Worm (Caenorhabditis elegans) whole organism, young adult: ENCODE measurements around the gene srg-58.
A peak's percentile ranks its signal among the peaks of the same experiment; 100 is the strongest.

ENCODE experiments used
- B0019.2 ChIP-seq: fragments of 200-800 bp; sonication (Bioruptor generic); conservative IDR thresholded peaks from 2 replicates; pipeline ENCODE4 v1.3.6; 2022; ENCODE audit warnings: missing genetic modification reagents, missing genetic modification characterization, missing compliant biosample characterization
- B0336.3 ChIP-seq: fragments of 200-800 bp; sonication (Bioruptor generic); IDR thresholded peaks from 2 replicates; pipeline ENCODE4 v1.3.6; 2022; ENCODE audit warnings: missing genetic modification characterization, missing compliant biosample characterization
- F10E7.11 ChIP-seq: sonication (generic microtip); optimal IDR thresholded peaks from 2 replicates; lab custom pipeline; 2017; ENCODE audit warnings: mild to moderate bottlenecking, missing genetic modification characterization, moderate library complexity, missing compliant biosample characterization
- F23B12.7 ChIP-seq: sonication (generic microtip); optimal IDR thresholded peaks from 2 replicates; lab custom pipeline; 2017; ENCODE audit warnings: missing genetic modification characterization, mild to moderate bottlenecking, missing compliant biosample characterization, antibody characterized with exemption, moderate library complexity; ENCODE audit not compliant: insufficient read depth
- F52B5.7 ChIP-seq: sonication (generic microtip); optimal IDR thresholded peaks from 2 replicates; lab custom pipeline; 2016; ENCODE audit warnings: mild to moderate bottlenecking, missing genetic modification characterization, missing compliant biosample characterization
- T26A5.8 ChIP-seq: sonication (generic microtip); optimal IDR thresholded peaks from 2 replicates; lab custom pipeline; 2016; ENCODE audit warnings: missing genetic modification characterization, missing compliant biosample characterization
- Y53F4B.3 ChIP-seq: fragments of 200-800 bp; sonication (Bioruptor generic); IDR thresholded peaks from 2 replicates; pipeline ENCODE4 v1.3.6; 2022; ENCODE audit warnings: missing genetic modification reagents, missing genetic modification characterization, missing compliant biosample characterization
- Y95B8A.8 ChIP-seq: fragments of 200-800 bp; sonication (Bioruptor generic); IDR thresholded peaks from 2 replicates; pipeline ENCODE4 v1.3.6; 2022; ENCODE audit warnings: missing genetic modification reagents, missing genetic modification characterization, missing compliant biosample characterization
- akir-1 ChIP-seq: fragments of 200-800 bp; sonication (Bioruptor generic); optimal IDR thresholded peaks from 2 replicates; lab custom pipeline; 2018; ENCODE audit warnings: mild to moderate bottlenecking, missing genetic modification characterization, moderate library complexity, missing compliant biosample characterization
- aptf-3 ChIP-seq: fragments of 200-800 bp; sonication (Bioruptor generic); IDR thresholded peaks from 2 replicates; pipeline ENCODE4 v1.3.6; 2022; ENCODE audit warnings: missing genetic modification characterization, missing compliant biosample characterization
- athp-1 ChIP-seq: sonication (generic microtip); optimal IDR thresholded peaks from 2 replicates; lab custom pipeline; 2017; ENCODE audit warnings: mild to moderate bottlenecking, missing genetic modification characterization, missing compliant biosample characterization
- attf-5 ChIP-seq: fragments of 200-800 bp; sonication (Bioruptor generic); optimal IDR thresholded peaks from 2 replicates; lab custom pipeline; 2018; ENCODE audit warnings: mild to moderate bottlenecking, missing genetic modification characterization, missing compliant biosample characterization
- attf-6 ChIP-seq: fragments of 200-800 bp; sonication (Bioruptor generic); IDR thresholded peaks from 2 replicates; pipeline ENCODE4 v1.3.6; 2022; ENCODE audit warnings: missing genetic modification reagents, missing genetic modification characterization, missing compliant biosample characterization
- bed-1 ChIP-seq: fragments of 200-800 bp; sonication (Bioruptor generic); IDR thresholded peaks from 2 replicates; pipeline ENCODE4 v1.3.6; 2022; ENCODE audit warnings: missing genetic modification reagents, missing genetic modification characterization, missing compliant biosample characterization
- bed-2 ChIP-seq: fragments of 200-800 bp; sonication (Bioruptor generic); IDR thresholded peaks from 2 replicates; pipeline ENCODE4 v1.3.6; 2022; ENCODE audit warnings: missing genetic modification reagents, missing genetic modification characterization, missing compliant biosample characterization
- cebp-2 ChIP-seq: fragments of 200-800 bp; sonication (Bioruptor generic); IDR thresholded peaks from 2 replicates; pipeline ENCODE4 v1.3.6; 2022; ENCODE audit warnings: missing genetic modification characterization, missing compliant biosample characterization
- ceh-40 ChIP-seq: fragments of 200-800 bp; sonication (Bioruptor generic); IDR thresholded peaks from 2 replicates; pipeline ENCODE4 v1.3.6; 2022; ENCODE audit warnings: missing genetic modification characterization, missing compliant biosample characterization
- ceh-58 ChIP-seq: fragments of 200-800 bp; sonication (Bioruptor generic); IDR thresholded peaks from 2 replicates; pipeline ENCODE4 v1.3.6; 2022; ENCODE audit warnings: missing genetic modification characterization, missing compliant biosample characterization
- ceh-79 ChIP-seq: sonication (generic microtip); optimal IDR thresholded peaks from 2 replicates; lab custom pipeline; 2017; ENCODE audit warnings: mild to moderate bottlenecking, missing genetic modification characterization, missing compliant biosample characterization
- chd-7 ChIP-seq: sonication (generic microtip); optimal IDR thresholded peaks from 2 replicates; lab custom pipeline; 2016; ENCODE audit warnings: mild to moderate bottlenecking, missing genetic modification characterization, moderate library complexity, missing compliant biosample characterization
- dox-1 ChIP-seq: fragments of 200-800 bp; sonication (Bioruptor generic); IDR thresholded peaks from 2 replicates; pipeline ENCODE4 v1.3.6; 2022; ENCODE audit warnings: missing genetic modification reagents, missing genetic modification characterization, missing compliant biosample characterization
- egrh-3 ChIP-seq: fragments of 200-800 bp; sonication (Bioruptor generic); IDR thresholded peaks from 2 replicates; pipeline ENCODE4 v1.3.6; 2022; ENCODE audit warnings: missing genetic modification reagents, missing genetic modification characterization, missing compliant biosample characterization
- ekl-4 ChIP-seq: fragments of 200-800 bp; sonication (Bioruptor generic); IDR thresholded peaks from 2 replicates; pipeline ENCODE4 v1.3.6; 2022; ENCODE audit warnings: missing genetic modification reagents, missing genetic modification characterization, missing compliant biosample characterization
- hlh-26 ChIP-seq: fragments of 200-800 bp; sonication (Bioruptor generic); conservative IDR thresholded peaks from 2 replicates; pipeline ENCODE4 v1.3.6; 2022; ENCODE audit warnings: missing genetic modification reagents, missing genetic modification characterization, missing compliant biosample characterization
- hmg-20 ChIP-seq: fragments of 200-800 bp; sonication (Bioruptor generic); IDR thresholded peaks from 2 replicates; pipeline ENCODE4 v1.3.6; 2022; ENCODE audit warnings: missing genetic modification reagents, missing genetic modification characterization, missing compliant biosample characterization
- hrde-1 ChIP-seq: sonication (generic microtip); optimal IDR thresholded peaks from 2 replicates; lab custom pipeline; 2016; ENCODE audit warnings: missing genetic modification characterization, mild to moderate bottlenecking, missing compliant biosample characterization, moderate library complexity, missing genotype, missing genetic modification reagents, borderline replicate concordance
- lin-35 ChIP-seq, 3 experiments: fragments of 150-350 bp in 2 of 3; sonication (generic microtip) in 1 of 3; optimal IDR thresholded peaks; 2 replicates each; lab custom pipeline; 2014 to 2018; ENCODE audit warnings: missing biosample characterization in 3 of 3, missing genetic modification characterization in 3 of 3, missing genetic modification reagents in 3 of 3
- lin-54 ChIP-seq: fragments of 200-800 bp; sonication (Bioruptor generic); optimal IDR thresholded peaks from 2 replicates; lab custom pipeline; 2018; ENCODE audit warnings: mild to moderate bottlenecking, missing genetic modification characterization, missing compliant biosample characterization
- lsl-1 ChIP-seq: fragments of 200-800 bp; sonication (Bioruptor generic); optimal IDR thresholded peaks from 2 replicates; lab custom pipeline; 2018; ENCODE audit warnings: mild to moderate bottlenecking, missing genetic modification characterization, moderate library complexity, missing compliant biosample characterization
- lsy-27 ChIP-seq: sonication (generic microtip); optimal IDR thresholded peaks from 2 replicates; lab custom pipeline; 2017; ENCODE audit warnings: missing genetic modification characterization, mild to moderate bottlenecking, missing compliant biosample characterization, antibody characterized with exemption, missing genotype, borderline replicate concordance; ENCODE audit not compliant: insufficient read depth
- madf-10 ChIP-seq: sonication (generic microtip); optimal IDR thresholded peaks from 2 replicates; lab custom pipeline; 2016; ENCODE audit warnings: mild to moderate bottlenecking, missing genetic modification characterization, missing compliant biosample characterization
- madf-6 ChIP-seq: fragments of 200-800 bp; sonication (Bioruptor generic); IDR thresholded peaks from 2 replicates; pipeline ENCODE4 v1.3.6; 2022; ENCODE audit warnings: missing genetic modification reagents, missing genetic modification characterization, missing compliant biosample characterization
- nhr-120 ChIP-seq: fragments of 200-800 bp; sonication (Bioruptor generic); IDR thresholded peaks from 2 replicates; pipeline ENCODE4 v1.3.6; 2022; ENCODE audit warnings: missing genetic modification characterization, missing compliant biosample characterization
- nhr-27 ChIP-seq: fragments of 200-800 bp; sonication (Bioruptor generic); optimal IDR thresholded peaks from 2 replicates; lab custom pipeline; 2018; ENCODE audit warnings: mild to moderate bottlenecking, missing genetic modification characterization, moderate library complexity, missing compliant biosample characterization
- nhr-80 ChIP-seq: sonication (generic microtip); optimal IDR thresholded peaks from 2 replicates; lab custom pipeline; 2016; ENCODE audit warnings: missing genetic modification characterization, missing compliant biosample characterization
- pbrm-1 ChIP-seq: fragments of 200-800 bp; sonication (Bioruptor generic); IDR thresholded peaks from 2 replicates; pipeline ENCODE4 v1.3.6; 2022; ENCODE audit warnings: missing genetic modification reagents, missing genetic modification characterization, missing compliant biosample characterization
- rpc-1 ChIP-seq, 2 experiments: fragments of 150-350 bp in 1 of 2; sonication (generic microtip) in 1 of 2; optimal IDR thresholded peaks; 2 replicates each; lab custom pipeline; 2014 to 2018; ENCODE audit warnings: missing biosample characterization in 1 of 2, missing genetic modification characterization in 1 of 2, missing genetic modification reagents in 1 of 2, missing genotype in 1 of 2
- sdz-38 ChIP-seq: sonication (generic microtip); optimal IDR thresholded peaks from 2 replicates; lab custom pipeline; 2016; ENCODE audit warnings: missing genotype, missing genetic modification characterization, missing compliant biosample characterization
- snpc-4 ChIP-seq, 5 experiments: fragments of 150-350 bp in 1 of 5; sonication (generic microtip) in 4 of 5; optimal IDR thresholded peaks; 2 replicates each; lab custom pipeline; 2014 to 2018; ENCODE audit warnings: missing genetic modification characterization in 5 of 5, missing biosample characterization in 3 of 5, antibody characterized with exemption in 2 of 5, mild to moderate bottlenecking in 2 of 5, missing compliant biosample characterization in 2 of 5, missing genotype in 2 of 5, moderate library complexity in 2 of 5, missing genetic modification reagents in 1 of 5
- somi-1 ChIP-seq: fragments of 200-800 bp; sonication (Bioruptor generic); optimal IDR thresholded peaks from 2 replicates; lab custom pipeline; 2018; ENCODE audit warnings: mild to moderate bottlenecking, missing genetic modification characterization, missing compliant biosample characterization
- unc-62 ChIP-seq: fragments of 150-350 bp; optimal IDR thresholded peaks from 2 replicates; lab custom pipeline; 2014; ENCODE audit warnings: missing biosample characterization, missing genetic modification reagents, missing genetic modification characterization
- zfh-2 ChIP-seq: fragments of 200-800 bp; sonication (Bioruptor generic); conservative IDR thresholded peaks from 2 replicates; pipeline ENCODE4 v1.3.6; 2022; ENCODE audit warnings: missing genetic modification reagents, missing genetic modification characterization, missing compliant biosample characterization
- ztf-26 ChIP-seq: sonication (generic microtip); optimal IDR thresholded peaks from 2 replicates; lab custom pipeline; 2017; ENCODE audit warnings: missing genetic modification characterization, missing compliant biosample characterization
- ztf-28 ChIP-seq: fragments of 200-800 bp; sonication (Bioruptor generic); IDR thresholded peaks from 2 replicates; pipeline ENCODE4 v1.3.6; 2022; ENCODE audit warnings: missing genetic modification reagents, missing genetic modification characterization, missing compliant biosample characterization

srg-58 gene

DNA sequence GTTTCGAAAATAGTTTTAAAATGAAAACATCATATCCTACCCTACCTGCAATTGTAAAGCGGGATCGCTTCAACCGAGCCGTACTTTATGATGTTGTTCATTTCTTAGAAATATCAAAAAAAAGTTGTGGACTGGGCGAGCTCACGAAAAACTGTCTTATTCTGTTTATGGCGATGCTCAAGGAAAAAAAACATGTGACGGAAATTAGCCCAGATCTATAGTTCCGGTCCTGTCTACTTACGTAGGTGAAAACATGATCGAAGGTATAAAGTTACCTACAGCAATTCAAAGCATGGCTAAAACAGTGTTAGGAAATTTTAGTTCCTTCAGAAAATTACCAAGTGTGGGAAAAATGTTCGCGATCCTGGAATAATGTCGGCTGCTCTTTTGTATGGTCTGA lies 38.6 kb downstream of the srg-58 start, which contains the start of gene srt-27:
TSS of gene srt-27 (minus strand) at position 101 of the 400 bp plus-strand sequence.
- TF ChIP-seq ztf-26 (tag; lab: Kevin White, UChicago): no peak
- no peak for TF ChIP-seq F52B5.7 (tag; lab: Kevin White, UChicago)
- no peak for TF ChIP-seq lsy-27 (tag; lab: Kevin White, UChicago)
- TF ChIP-seq aptf-3: no peak
- no peak for TF ChIP-seq ceh-79
- TF ChIP-seq ztf-28 (GFP tag; lab: Robert Waterston, UW): no peak
- TF ChIP-seq sdz-38 (tag; lab: Kevin White, UChicago): no peak
- TF ChIP-seq somi-1: no peak
- TF ChIP-seq nhr-80: no peak
- TF ChIP-seq athp-1 (tag; lab: Kevin White, UChicago): no peak
- no peak for TF ChIP-seq ekl-4
- no peak for TF ChIP-seq hrde-1 (tag; lab: Kevin White, UChicago)
- TF ChIP-seq dox-1 (GFP tag; lab: Robert Waterston, UW): no peak
- no peak for TF ChIP-seq nhr-120 (GFP tag; lab: Robert Waterston, UW)

DNA sequence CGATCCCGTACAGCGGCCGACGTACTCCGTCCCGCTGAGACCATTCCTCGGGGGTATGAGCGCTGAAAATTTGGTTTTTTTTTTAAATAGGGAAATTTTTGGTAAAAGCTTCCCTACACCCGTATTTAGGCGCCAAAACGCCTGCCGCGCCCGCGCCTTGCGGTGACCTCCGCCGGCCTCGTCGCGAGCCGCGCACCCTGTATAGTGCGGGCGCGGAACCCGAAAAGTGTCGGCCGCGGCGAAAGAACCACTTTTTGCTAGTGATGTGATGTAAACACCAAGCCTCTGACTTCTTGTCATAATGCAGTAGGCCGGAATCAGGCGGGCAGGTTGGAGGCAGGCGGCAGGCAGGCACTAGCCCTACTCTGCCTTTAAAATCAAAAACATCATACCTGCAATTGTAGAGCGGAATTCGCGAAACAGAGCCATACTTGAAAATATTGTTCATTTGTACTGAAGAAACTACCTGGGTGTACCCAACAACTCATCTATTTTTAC lies 40.6 kb downstream of the srg-58 start, which contains the start of gene srt-29:
TSS of gene srt-29 (minus strand) at position 448 of the 498 bp plus-strand sequence.
- TF ChIP-seq snpc-4 (GFP tag; optimal IDR thresholded peaks at IDR 0.05; lab: Kevin White, UChicago) (no peak), snpc-4 (tag; optimal IDR thresholded peaks at IDR 0.05; lab: Kevin White, UChicago) (peak in 1 of 4 experiments; percentile 51), unc-62 (no peak), hrde-1 (tag; lab: Kevin White, UChicago) (no peak), T26A5.8 (tag; lab: Kevin White, UChicago) (no peak), Y95B8A.8 (GFP tag; lab: Robert Waterston, UW) (no peak), hmg-20 (GFP tag; lab: Robert Waterston, UW) (no peak), ztf-28 (GFP tag; lab: Robert Waterston, UW) (0 out of 2 replicates have a peak, but pooled peaks have one; percentile 13), zfh-2 (GFP tag; lab: Robert Waterston, UW) (peak; percentile 88), madf-10 (no peak), attf-5 (GFP tag; lab: Kevin White, UChicago) (no peak), F10E7.11 (tag; lab: Kevin White, UChicago) (no peak), hlh-26 (GFP tag; lab: Robert Waterston, UW) (no peak), egrh-3 (GFP tag; lab: Robert Waterston, UW) (peak; percentile 72; the same call in 1 of the 2 replicates), lsl-1 (GFP tag; lab: Kevin White, UChicago) (no peak)

DNA sequence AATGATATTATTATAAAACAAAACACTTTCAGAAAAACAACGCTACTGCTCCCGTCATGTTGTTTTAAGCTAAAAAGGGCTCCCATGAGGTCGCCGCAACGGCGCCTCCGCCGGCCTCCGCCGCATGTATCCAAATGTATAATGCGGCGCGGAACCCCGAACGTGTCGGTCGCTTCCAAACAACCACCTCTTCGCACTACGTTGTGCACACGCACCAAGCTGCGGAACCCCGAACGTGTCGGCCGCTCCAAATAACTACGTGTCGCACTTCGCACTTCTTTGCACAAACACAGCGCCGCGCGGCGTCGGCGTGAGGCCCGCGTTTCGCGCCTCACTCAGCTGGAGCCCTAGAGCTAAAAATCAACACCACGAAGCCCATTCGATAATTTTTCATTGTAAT lies 42.4 kb downstream of the srg-58 start:
- TF ChIP-seq lin-54 (GFP tag; lab: Kevin White, UChicago) (no peak), nhr-80 (no peak), lsl-1 (GFP tag; lab: Kevin White, UChicago) (no peak), nhr-27 (tag; lab: Kevin White, UChicago) (no peak), snpc-4 (GFP tag; optimal IDR thresholded peaks at IDR 0.05; lab: Kevin White, UChicago) (no peak), snpc-4 (tag; optimal IDR thresholded peaks at IDR 0.05; lab: Kevin White, UChicago) (peak in 2 of 4 experiments; percentile 71 to 89), pbrm-1 (peak; percentile 37; the same call in 1 of the 2 replicates), B0336.3 (GFP tag; lab: Robert Waterston, UW) (no peak), bed-1 (GFP tag; lab: Robert Waterston, UW) (no peak), Y53F4B.3 (GFP tag; lab: Robert Waterston, UW) (no peak), lin-35 (GFP tag; optimal IDR thresholded peaks at IDR 0.05; lab: Kevin White, UChicago) (no peak), attf-6 (GFP tag; lab: Robert Waterston, UW) (no peak; the same call in 1 of the 2 replicates), F23B12.7 (tag; lab: Kevin White, UChicago) (no peak), akir-1 (GFP tag; lab: Kevin White, UChicago) (no peak), madf-6 (GFP tag; lab: Robert Waterston, UW) (no peak), ceh-79 (no peak), cebp-2 (GFP tag; lab: Robert Waterston, UW) (no peak), sdz-38 (tag; lab: Kevin White, UChicago) (no peak), lsy-27 (tag; lab: Kevin White, UChicago) (no peak), chd-7 (tag; lab: Kevin White, UChicago) (no peak), ceh-58 (GFP tag; lab: Robert Waterston, UW) (no peak), bed-2 (GFP tag; lab: Robert Waterston, UW) (no peak), ceh-40 (GFP tag; lab: Robert Waterston, UW) (no peak), rpc-1 (optimal IDR thresholded peaks at IDR 0.05; lab: Kevin White, UChicago) (no peak), rpc-1 (tag; optimal IDR thresholded peaks at IDR 0.05; lab: Kevin White, UChicago) (no peak), B0019.2 (GFP tag; lab: Robert Waterston, UW) (no peak)
